Fruit fly (Drosophila melanogaster) whole organism, embryonic: ENCODE results near the gene CG44476.

Experiments
- Bdp1 ChIP-seq: fragments of 200-800 bp; sonication (Bioruptor generic); optimal IDR thresholded peaks from 3 replicates; lab custom pipeline; 2016; ENCODE audit warnings: missing biosample characterization, missing genetic modification characterization
- CG10959 ChIP-seq: fragments of 200-800 bp; sonication (Bioruptor generic); IDR thresholded peaks from 2 replicates; pipeline ENCODE4 v1.3.6; 2022; ENCODE audit warnings: missing biosample characterization, missing genetic modification characterization
- CG11504 ChIP-seq: fragments of 200-800 bp; sonication (Bioruptor generic); optimal IDR thresholded peaks from 3 replicates; lab custom pipeline; 2019; ENCODE audit warnings: missing biosample characterization, mild to moderate bottlenecking, missing genetic modification characterization, moderate library complexity
- CG12219 ChIP-seq: fragments of 200-800 bp; sonication (Bioruptor generic); optimal IDR thresholded peaks from 3 replicates; lab custom pipeline; 2018; ENCODE audit warnings: missing biosample characterization, mild to moderate bottlenecking, missing genetic modification characterization
- CG12299 ChIP-seq: fragments of 200-800 bp; sonication (Bioruptor generic); optimal IDR thresholded peaks from 2 replicates; lab custom pipeline; 2018; ENCODE audit warnings: missing biosample characterization, mild to moderate bottlenecking, missing genetic modification characterization
- CG12744 ChIP-seq: fragments of 200-800 bp; sonication (Bioruptor generic); optimal IDR thresholded peaks from 2 replicates; lab custom pipeline; 2016; ENCODE audit warnings: missing biosample characterization, missing genetic modification characterization
- CG12769 ChIP-seq: fragments of 200-800 bp; sonication (Bioruptor generic); optimal IDR thresholded peaks from 2 replicates; lab custom pipeline; 2019; ENCODE audit warnings: missing biosample characterization, mild to moderate bottlenecking, missing genetic modification characterization, moderate library complexity
- CG12942 ChIP-seq: fragments of 200-800 bp; sonication (Bioruptor generic); optimal IDR thresholded peaks from 3 replicates; lab custom pipeline; 2016; ENCODE audit warnings: missing biosample characterization, missing genetic modification characterization
- CG14050 ChIP-seq: fragments of 200-800 bp; sonication (Bioruptor generic); IDR thresholded peaks from 3 replicates; pipeline ENCODE4 v1.3.6; 2022; ENCODE audit warnings: missing biosample characterization, missing genetic modification characterization
- CG15269 ChIP-seq: fragments of 200-800 bp; sonication (Bioruptor generic); optimal IDR thresholded peaks from 2 replicates; lab custom pipeline; 2018; ENCODE audit warnings: missing biosample characterization, mild to moderate bottlenecking, missing genetic modification characterization, moderate library complexity
- CG1602 ChIP-seq: fragments of 200-800 bp; sonication (Bioruptor generic); optimal IDR thresholded peaks from 3 replicates; lab custom pipeline; 2016; ENCODE audit warnings: missing biosample characterization, missing genetic modification characterization
- CG1647 ChIP-seq: fragments of 200-800 bp; sonication (Bioruptor generic); optimal IDR thresholded peaks from 3 replicates; lab custom pipeline; 2016; ENCODE audit warnings: missing biosample characterization, missing genetic modification characterization
- CG16863 ChIP-seq: fragments of 200-800 bp; sonication (Bioruptor generic); optimal IDR thresholded peaks from 3 replicates; lab custom pipeline; 2016; ENCODE audit warnings: missing biosample characterization, missing genetic modification characterization
- CG17802 ChIP-seq: fragments of 200-800 bp; sonication (Bioruptor generic); optimal IDR thresholded peaks from 2 replicates; lab custom pipeline; 2018; ENCODE audit warnings: missing biosample characterization, mild to moderate bottlenecking, missing genetic modification characterization, moderate library complexity
- CG2875 ChIP-seq: fragments of 200-800 bp; sonication (Bioruptor generic); optimal IDR thresholded peaks from 2 replicates; lab custom pipeline; 2017; ENCODE audit warnings: missing biosample characterization, mild to moderate bottlenecking, missing genetic modification characterization, missing genetic modification reagents
- CG3281 ChIP-seq: fragments of 200-800 bp; sonication (Bioruptor generic); optimal IDR thresholded peaks from 3 replicates; lab custom pipeline; 2017; ENCODE audit warnings: missing biosample characterization, mild to moderate bottlenecking, missing genetic modification characterization
- CG3995 ChIP-seq: fragments of 200-800 bp; sonication (Bioruptor generic); optimal IDR thresholded peaks from 3 replicates; lab custom pipeline; 2016; ENCODE audit warnings: missing biosample characterization, missing genetic modification characterization
- CG4282 ChIP-seq: fragments of 200-800 bp; sonication (Bioruptor generic); optimal IDR thresholded peaks from 2 replicates; lab custom pipeline; 2016; ENCODE audit warnings: missing biosample characterization, missing genetic modification characterization
- CG4360 ChIP-seq: fragments of 200-800 bp; sonication (Bioruptor generic); IDR thresholded peaks from 2 replicates; pipeline ENCODE4 v1.3.6; 2022; ENCODE audit warnings: missing biosample characterization, missing genetic modification characterization
- CG7372 ChIP-seq: fragments of 200-800 bp; sonication (Bioruptor generic); IDR thresholded peaks from 2 replicates; pipeline ENCODE4 v1.3.6; 2022; ENCODE audit warnings: missing biosample characterization, missing genetic modification characterization
- CG7839 ChIP-seq: fragments of 200-800 bp; sonication (Bioruptor generic); optimal IDR thresholded peaks from 3 replicates; lab custom pipeline; 2018; ENCODE audit warnings: missing biosample characterization, mild to moderate bottlenecking, missing genetic modification characterization, moderate library complexity
- CTCF ChIP-seq: fragments of 200-800 bp; sonication (Bioruptor generic); optimal IDR thresholded peaks from 2 replicates; lab custom pipeline; 2017; ENCODE audit warnings: missing biosample characterization, mild to moderate bottlenecking, missing genetic modification characterization, moderate library complexity
- Dll ChIP-seq: fragments of 200-800 bp; sonication (Bioruptor generic); IDR thresholded peaks from 4 replicates; pipeline ENCODE4 v1.3.6; 2022; ENCODE audit warnings: missing biosample characterization, missing genetic modification characterization; ENCODE audit not compliant: partially characterized antibody
- Doc2 ChIP-seq: fragments of 200-800 bp; sonication (Bioruptor generic); IDR thresholded peaks from 2 replicates; pipeline ENCODE4 v1.3.6; 2022; ENCODE audit warnings: missing biosample characterization, missing genetic modification characterization
- Elba2 ChIP-seq: fragments of 200-800 bp; sonication (Bioruptor generic); optimal IDR thresholded peaks from 3 replicates; lab custom pipeline; 2016; ENCODE audit warnings: missing biosample characterization, missing genetic modification characterization
- Fer1 ChIP-seq: fragments of 200-800 bp; sonication (Bioruptor generic); optimal IDR thresholded peaks from 2 replicates; lab custom pipeline; 2017; ENCODE audit warnings: missing biosample characterization, mild to moderate bottlenecking, missing genetic modification characterization
- HmgZ ChIP-seq: fragments of 200-800 bp; sonication (Bioruptor generic); optimal IDR thresholded peaks from 2 replicates; lab custom pipeline; 2018; ENCODE audit warnings: missing biosample characterization, mild to moderate bottlenecking, missing genetic modification characterization
- MESR4 ChIP-seq: fragments of 200-800 bp; sonication (Bioruptor generic); optimal IDR thresholded peaks from 2 replicates; lab custom pipeline; 2018; ENCODE audit warnings: missing biosample characterization, mild to moderate bottlenecking, missing genetic modification characterization, moderate library complexity
- Pdp1 ChIP-seq, 2 experiments: fragments of 200-800 bp; sonication (Bioruptor generic); optimal IDR thresholded peaks; 3 replicates each; lab custom pipeline; 2016; ENCODE audit warnings: missing biosample characterization in 2 of 2, missing genetic modification characterization in 2 of 2, mild to moderate bottlenecking in 1 of 2, moderate library complexity in 1 of 2
- Sry-β ChIP-seq: fragments of 200-800 bp; sonication (Bioruptor generic); optimal IDR thresholded peaks from 2 replicates; lab custom pipeline; 2018; ENCODE audit warnings: missing biosample characterization, mild to moderate bottlenecking, missing genetic modification characterization, moderate library complexity
- Tbp ChIP-seq: fragments of >200 bp; optimal IDR thresholded peaks from 2 replicates; lab custom pipeline; 2018; ENCODE audit warnings: missing biosample characterization, missing genetic modification characterization
- ac ChIP-seq: fragments of 200-800 bp; sonication (Bioruptor generic); optimal IDR thresholded peaks from 3 replicates; lab custom pipeline; 2017; ENCODE audit warnings: missing biosample characterization, mild to moderate bottlenecking, missing genetic modification characterization
- crp ChIP-seq, 2 experiments: fragments of 200-800 bp; sonication (Bioruptor generic); optimal IDR thresholded peaks; 2 replicates in 1 of 2; 3 replicates in 1 of 2; lab custom pipeline; 2017; ENCODE audit warnings: missing biosample characterization in 2 of 2, missing genetic modification characterization in 2 of 2, mild to moderate bottlenecking in 1 of 2, moderate library complexity in 1 of 2
- dmrt11E ChIP-seq: fragments of 200-800 bp; sonication (Bioruptor generic); optimal IDR thresholded peaks from 3 replicates; lab custom pipeline; 2018; ENCODE audit warnings: missing biosample characterization, mild to moderate bottlenecking, missing genetic modification characterization, moderate library complexity
- dysf ChIP-seq: fragments of 200-800 bp; sonication (Bioruptor generic); IDR thresholded peaks from 3 replicates; pipeline ENCODE4 v1.3.6; 2022; ENCODE audit warnings: missing biosample characterization, missing genetic modification characterization
- exex ChIP-seq: fragments of 200-800 bp; sonication (Bioruptor generic); optimal IDR thresholded peaks from 4 replicates; lab custom pipeline; 2018; ENCODE audit warnings: missing biosample characterization, mild to moderate bottlenecking, missing genetic modification characterization, moderate library complexity
- eyg ChIP-seq: fragments of 200-800 bp; sonication (Bioruptor generic); optimal IDR thresholded peaks from 3 replicates; lab custom pipeline; 2016; ENCODE audit warnings: missing biosample characterization, missing genetic modification characterization
- gce ChIP-seq: fragments of 200-800 bp; sonication (Bioruptor generic); IDR thresholded peaks from 3 replicates; pipeline ENCODE4 v1.3.6; 2022; ENCODE audit warnings: missing biosample characterization, missing genetic modification characterization
- gcm ChIP-seq: fragments of 200-800 bp; sonication (Bioruptor generic); optimal IDR thresholded peaks from 2 replicates; lab custom pipeline; 2019; ENCODE audit warnings: missing biosample characterization, mild to moderate bottlenecking, missing genetic modification characterization, moderate library complexity
- gfzf ChIP-seq: fragments of 200-800 bp; sonication (Bioruptor generic); optimal IDR thresholded peaks from 2 replicates; lab custom pipeline; 2016; ENCODE audit warnings: missing biosample characterization, mild to moderate bottlenecking, missing genetic modification characterization, moderate library complexity
- ind ChIP-seq: fragments of 200-800 bp; sonication (Bioruptor generic); optimal IDR thresholded peaks from 3 replicates; lab custom pipeline; 2016; ENCODE audit warnings: missing biosample characterization, missing genetic modification characterization
- jigr1 ChIP-seq: fragments of 200-800 bp; sonication (Bioruptor generic); IDR thresholded peaks from 3 replicates; pipeline ENCODE4 v1.3.6; 2022; ENCODE audit warnings: missing biosample characterization, missing genetic modification characterization
- ro ChIP-seq: fragments of 200-800 bp; sonication (Bioruptor generic); IDR thresholded peaks from 2 replicates; pipeline ENCODE4 v1.3.6; 2022; ENCODE audit warnings: missing biosample characterization, missing genetic modification characterization
- tio ChIP-seq: fragments of 200-800 bp; sonication (Bioruptor generic); optimal IDR thresholded peaks from 2 replicates; lab custom pipeline; 2017; ENCODE audit warnings: missing biosample characterization, missing genetic modification characterization, inconsistent platforms
- zen ChIP-seq: fragments of 200-800 bp; sonication (Bioruptor generic); optimal IDR thresholded peaks from 3 replicates; lab custom pipeline; 2018; ENCODE audit warnings: missing biosample characterization, mild to moderate bottlenecking, missing genetic modification characterization, moderate library complexity
- zen2 ChIP-seq: fragments of 200-800 bp; sonication (Bioruptor generic); IDR thresholded peaks from 3 replicates; pipeline ENCODE4 v1.3.6; 2022; ENCODE audit warnings: missing biosample characterization, missing genetic modification characterization; ENCODE audit not compliant: partially characterized antibody

Gene CG44476

dm6 chr2L:18136427-18136857, 23.5 kb upstream of the CG44476 start (continued):
- TF ChIP-seq CG2875 (GFP tag; lab: Kevin White, UChicago): no peak
- no peak for TF ChIP-seq Doc2 (GFP tag; lab: Robert Waterston, UW)
- no peak for TF ChIP-seq CG12942 (GFP tag; lab: Kevin White, UChicago)
- no peak for TF ChIP-seq CG12744 (GFP tag; lab: Kevin White, UChicago)
- TF ChIP-seq tio: no peak
- no peak for TF ChIP-seq CTCF (GFP tag; lab: Kevin White, UChicago)
- peak; percentile 18 for TF ChIP-seq CG3995
- peak; percentile 75 for TF ChIP-seq CG3281 (GFP tag; lab: Kevin White, UChicago)
- no peak for TF ChIP-seq CG10959 (GFP tag; lab: Robert Waterston, UW)
- no peak for TF ChIP-seq jigr1 (GFP tag; lab: Robert Waterston, UW)
- no peak for TF ChIP-seq ind
- peak; percentile 23 for TF ChIP-seq CG15269 (tag; lab: Kevin White, UChicago)
- peak; percentile 37; the same call in 1 of the 3 replicates for TF ChIP-seq dysf (GFP tag; lab: Robert Waterston, UW)
- no peak for TF ChIP-seq ac (GFP tag; lab: Kevin White, UChicago)
- no peak for TF ChIP-seq CG1602 (GFP tag; lab: Kevin White, UChicago)
- peak; percentile 85 for TF ChIP-seq CG12769 (tag; lab: Kevin White, UChicago)
- TF ChIP-seq Fer1: peak; percentile 45

dm6 chr2L:18134615-18135014, 21.6 kb upstream of the CG44476 start:
- no peak for TF ChIP-seq CG16863 (GFP tag; lab: Kevin White, UChicago)
- no peak for TF ChIP-seq CG11504
- TF ChIP-seq crp (GFP tag; optimal IDR thresholded peaks at IDR 0.05; lab: Kevin White, UChicago): no peak
- no peak for TF ChIP-seq CG17802 (tag; lab: Kevin White, UChicago)
- no peak for TF ChIP-seq CG7839
- no peak for TF ChIP-seq CG1647 (GFP tag; lab: Kevin White, UChicago)
- no peak for TF ChIP-seq Elba2
- TF ChIP-seq eyg (GFP tag; lab: Kevin White, UChicago): no peak
- TF ChIP-seq Sry-β: no peak
- TF ChIP-seq CG4282: no peak
- no peak for TF ChIP-seq ro (GFP tag; lab: Robert Waterston, UW)
- no peak for TF ChIP-seq CG12299 (tag; lab: Kevin White, UChicago)
- no peak for TF ChIP-seq MESR4 (GFP tag; lab: Kevin White, UChicago)
- no peak for TF ChIP-seq Bdp1 (GFP tag; lab: Kevin White, UChicago)
- no peak for TF ChIP-seq zen

dm6 chr2L:18125649-18126048, 12.7 kb upstream of the CG44476 start, which contains the start of gene Grl36b:
Gene Grl36b, minus strand, starts transcription at chr2L:18125749.
- TF ChIP-seq exex (no peak), gcm (no peak), Tbp (no peak), CG14050 (GFP tag; lab: Robert Waterston, UW) (no peak), CG12219 (GFP tag; lab: Kevin White, UChicago) (no peak), gce (no peak), HmgZ (no peak), Pdp1 (GFP tag; optimal IDR thresholded peaks at IDR 0.05; lab: Kevin White, UChicago) (no peak), dmrt11E (tag; lab: Kevin White, UChicago) (no peak), Dll (GFP tag; lab: Robert Waterston, UW) (no peak), gfzf (no peak), zen2 (no peak), CG4360 (GFP tag; lab: Robert Waterston, UW) (no peak), CG7372 (GFP tag; lab: Robert Waterston, UW) (no peak)
